Fruit fly (Drosophila melanogaster): ENCODE measurements around the gene tal-2A.

dm6 chr3R:13839883-13840412, 27.0 kb downstream of the tal-2A start, which contains the start of gene CG31495:
- TF ChIP-seq Dip3 (GFP tag; optimal IDR thresholded peaks at IDR 0.05) (peak; percentile 15), gt (GFP tag; IDR thresholded peaks at IDR 0.05) (no peak), CG4328 (GFP tag; optimal IDR thresholded peaks at IDR 0.05) (no peak), psq (GFP tag; optimal IDR thresholded peaks at IDR 0.05) (no peak), CG1024 (GFP tag; IDR thresholded peaks at IDR 0.05) (0 out of 2 replicates have a peak, but pooled peaks have one; percentile 3), CG7786 (GFP tag; optimal IDR thresholded peaks at IDR 0.05) (no peak), CG12744 (GFP tag; optimal IDR thresholded peaks at IDR 0.05) (no peak), MTF-1 (GFP tag; optimal IDR thresholded peaks at IDR 0.05; ENCODE audit: borderline replicate concordance) (no peak), CG9932 (GFP tag; IDR thresholded peaks at IDR 0.05) (peak; percentile 60), Xbp1 (GFP tag; optimal IDR thresholded peaks at IDR 0.05) (peak; percentile 37), Sox102F (GFP tag; optimal IDR thresholded peaks at IDR 0.05) (peak; percentile 32), ac (GFP tag; optimal IDR thresholded peaks at IDR 0.05) (no peak), CG9609 (GFP tag; optimal IDR thresholded peaks at IDR 0.05) (peak; percentile 29)

Data from whole organism, embryonic.